Fruit fly (Drosophila melanogaster): ENCODE data around the gene CG34135.

CG34135 gene

dm6 chr3R:8767998-8768397, at the start of gene CG34135, which contains the start of gene CG11768:
CG34135 (minus strand) TSS chr3R:8768191.
CG11768 (minus strand) TSS chr3R:8768200.
- TF ChIP-seq usp (GFP tag; optimal IDR thresholded peaks at IDR 0.05) (no peak), pan (optimal IDR thresholded peaks at IDR 0.05) (no peak), psq (optimal IDR thresholded peaks at IDR 0.05) (no peak)

DNA sequence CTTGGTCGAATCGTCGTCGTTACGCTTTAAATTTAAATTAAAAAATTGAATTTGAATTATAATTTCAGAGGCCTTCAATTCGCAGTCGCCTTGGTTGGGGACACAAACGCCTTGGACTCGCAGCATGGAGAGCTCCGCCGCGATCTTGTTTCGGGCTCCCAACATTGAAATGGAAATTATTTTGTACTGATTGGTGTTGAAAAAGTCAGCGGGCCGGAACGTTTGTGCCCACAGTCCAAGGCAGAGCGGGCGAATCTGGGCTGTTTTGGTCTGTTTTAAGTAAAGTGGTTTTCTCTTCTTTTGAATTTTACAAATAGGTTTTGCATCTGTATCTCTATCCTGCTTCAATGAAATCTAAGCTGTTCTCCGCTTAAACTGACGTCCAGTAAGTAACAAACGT, 47.1 kb upstream of the CG34135 start:
- no peak for TF ChIP-seq usp (GFP tag; optimal IDR thresholded peaks at IDR 0.05)
- TF ChIP-seq EcR (GFP tag; optimal IDR thresholded peaks at IDR 0.05), result no peak
- no peak for TF ChIP-seq psq (optimal IDR thresholded peaks at IDR 0.05)
- TF ChIP-seq Dll (optimal IDR thresholded peaks at IDR 0.05), result no peak
- TF ChIP-seq CG8478 (optimal IDR thresholded peaks at IDR 0.05), result no peak
- no peak for TF ChIP-seq pan (optimal IDR thresholded peaks at IDR 0.05)

dm6 chr3R:8814029-8814647, 46.1 kb upstream of the CG34135 start:
- TF ChIP-seq CG8478 (optimal IDR thresholded peaks at IDR 0.05) (no peak), usp (GFP tag; optimal IDR thresholded peaks at IDR 0.05) (no peak), psq (optimal IDR thresholded peaks at IDR 0.05) (no peak), pan (optimal IDR thresholded peaks at IDR 0.05) (no peak), EcR (GFP tag; optimal IDR thresholded peaks at IDR 0.05) (no peak), Dll (optimal IDR thresholded peaks at IDR 0.05) (no peak)

DNA sequence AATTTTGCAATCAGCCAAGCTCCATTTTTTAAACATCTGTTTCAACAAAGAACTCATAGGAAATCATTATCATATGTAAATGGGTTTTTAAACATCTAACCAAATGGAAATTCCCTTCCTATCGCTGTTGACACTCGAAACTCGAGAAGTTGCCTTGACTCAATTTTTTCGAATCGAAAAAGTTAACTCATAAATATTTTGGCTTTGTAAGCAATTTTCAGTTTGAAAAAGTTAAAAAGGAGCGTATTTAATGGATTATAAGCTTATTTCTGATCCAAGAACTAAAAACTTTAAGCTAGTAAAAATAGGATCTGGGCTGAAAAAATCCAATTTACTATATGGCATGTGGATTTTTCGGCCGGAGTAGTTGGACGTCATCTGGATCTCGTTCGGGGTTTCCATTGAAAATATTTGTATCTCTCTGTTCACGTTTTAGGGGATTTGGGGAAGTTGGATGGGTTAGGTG, 45.2 kb upstream of the CG34135 start, which contains the start of gene CG9837:
TSS of gene CG9837 (minus strand) at position 416 of the 466 bp plus-strand sequence.
- TF ChIP-seq usp (GFP tag; optimal IDR thresholded peaks at IDR 0.05), result no peak
- TF ChIP-seq psq (optimal IDR thresholded peaks at IDR 0.05), result no peak
- no peak for TF ChIP-seq Dll (optimal IDR thresholded peaks at IDR 0.05)
- no peak for TF ChIP-seq EcR (GFP tag; optimal IDR thresholded peaks at IDR 0.05)
- no peak for TF ChIP-seq pan (optimal IDR thresholded peaks at IDR 0.05)
- TF ChIP-seq CG8478 (optimal IDR thresholded peaks at IDR 0.05), result no peak

dm6 chr3R:8812342-8812966, 44.5 kb upstream of the CG34135 start:
- no peak for TF ChIP-seq Dll (optimal IDR thresholded peaks at IDR 0.05)
- TF ChIP-seq psq (optimal IDR thresholded peaks at IDR 0.05), result no peak
- no peak for TF ChIP-seq pan (optimal IDR thresholded peaks at IDR 0.05)
- TF ChIP-seq CG8478 (optimal IDR thresholded peaks at IDR 0.05), result no peak
- TF ChIP-seq usp (GFP tag; optimal IDR thresholded peaks at IDR 0.05), result no peak
- no peak for TF ChIP-seq EcR (GFP tag; optimal IDR thresholded peaks at IDR 0.05)

DNA sequence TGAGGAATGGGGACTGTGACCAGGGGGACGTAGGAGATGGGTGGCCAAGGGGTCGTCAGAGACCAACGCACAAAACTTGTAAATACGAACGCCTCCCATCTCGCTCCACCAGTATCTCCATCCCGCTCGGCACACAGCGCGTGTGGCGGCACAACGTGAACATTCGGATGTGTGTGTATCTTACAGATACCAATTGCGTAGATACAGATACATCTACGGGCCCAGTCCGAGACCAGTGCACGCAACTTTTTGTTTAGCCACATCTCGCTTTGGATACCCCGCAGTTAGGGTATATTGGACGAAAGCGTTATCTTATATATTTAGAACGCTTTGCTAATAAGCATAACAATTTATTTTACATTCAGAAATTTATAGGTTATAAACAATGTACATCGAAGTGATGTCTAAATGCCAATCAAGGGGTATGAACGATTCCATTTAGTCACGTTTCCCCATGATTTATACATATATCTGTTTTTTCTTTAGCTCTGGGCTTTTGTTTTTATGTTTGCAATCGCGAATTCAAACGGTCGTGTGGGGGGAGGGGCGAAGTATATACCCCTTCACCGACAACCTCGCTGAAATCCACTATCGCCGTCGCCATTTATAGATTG, 43.4 kb upstream of the CG34135 start:
- TF ChIP-seq Dll (optimal IDR thresholded peaks at IDR 0.05), result no peak
- peak in 1 of 2 experiments; percentile 21 for TF ChIP-seq EcR (GFP tag; optimal IDR thresholded peaks at IDR 0.05)
- peak; percentile 94 for TF ChIP-seq pan (optimal IDR thresholded peaks at IDR 0.05)

DNA sequence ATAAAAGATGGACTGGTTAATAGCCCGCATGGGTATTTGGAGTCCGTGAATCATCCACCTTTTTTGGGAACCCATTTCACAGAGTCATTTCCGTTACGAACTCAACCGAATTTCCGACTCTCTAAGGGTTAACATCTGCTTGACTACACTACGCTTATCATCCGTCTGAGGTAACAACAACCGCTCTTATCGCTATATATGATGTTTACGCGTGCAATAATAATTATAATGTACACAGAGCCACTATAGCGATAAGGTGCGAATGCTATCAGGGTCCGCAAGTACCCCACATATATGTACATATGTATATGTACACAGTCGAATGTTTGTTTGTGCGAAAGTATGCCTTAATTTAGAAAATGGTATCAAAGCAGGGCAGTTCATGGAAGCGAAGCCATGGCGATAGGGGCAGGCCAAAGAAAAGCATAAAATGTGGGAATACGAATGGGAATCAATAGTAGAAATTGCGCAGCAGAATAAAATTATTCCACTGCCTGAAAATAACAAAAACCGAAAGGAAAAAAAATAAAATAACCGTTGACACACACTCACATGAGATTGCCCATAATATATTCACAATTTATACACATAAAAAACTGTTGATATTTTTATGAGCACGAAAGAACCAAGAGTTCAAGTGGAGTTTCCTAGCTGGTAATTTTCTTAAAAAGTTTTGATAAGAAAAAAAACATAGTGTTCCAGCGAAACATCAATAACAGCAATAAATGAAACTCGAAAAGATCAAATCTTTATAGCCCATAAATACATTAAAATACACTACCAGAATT, 42.6 kb upstream of the CG34135 start:
- TF ChIP-seq psq (optimal IDR thresholded peaks at IDR 0.05), result no peak
- no peak for TF ChIP-seq CG8478 (optimal IDR thresholded peaks at IDR 0.05)
- TF ChIP-seq pan (optimal IDR thresholded peaks at IDR 0.05), result no peak
- TF ChIP-seq Dll (optimal IDR thresholded peaks at IDR 0.05), result no peak
- no peak for TF ChIP-seq EcR (GFP tag; optimal IDR thresholded peaks at IDR 0.05)
- TF ChIP-seq usp (GFP tag; optimal IDR thresholded peaks at IDR 0.05), result no peak

DNA sequence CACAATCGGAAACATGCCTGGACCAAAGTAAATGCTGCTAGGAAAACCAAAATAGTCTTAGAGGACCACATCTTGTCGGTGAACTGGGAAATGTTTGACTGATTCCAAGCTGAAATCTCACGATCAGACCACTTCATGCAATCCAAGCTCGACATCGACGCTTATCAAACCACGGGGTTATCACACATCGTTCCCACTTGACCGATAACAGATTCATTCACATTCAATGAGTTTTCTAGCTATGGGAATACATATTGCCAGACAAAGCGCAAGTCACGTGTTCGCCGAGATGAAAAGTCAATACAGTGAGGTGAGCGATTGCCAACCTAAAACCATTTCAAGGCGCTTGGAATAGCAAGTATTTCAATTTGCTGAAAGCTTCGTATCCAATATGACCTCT, 41.7 kb upstream of the CG34135 start:
- TF ChIP-seq Dll (optimal IDR thresholded peaks at IDR 0.05) (no peak), psq (optimal IDR thresholded peaks at IDR 0.05) (no peak), usp (GFP tag; optimal IDR thresholded peaks at IDR 0.05) (no peak), EcR (GFP tag; optimal IDR thresholded peaks at IDR 0.05) (no peak), pan (optimal IDR thresholded peaks at IDR 0.05) (no peak), CG8478 (optimal IDR thresholded peaks at IDR 0.05) (no peak)

- no peak for TF ChIP-seq Dll (optimal IDR thresholded peaks at IDR 0.05)
- TF ChIP-seq CG8478 (optimal IDR thresholded peaks at IDR 0.05), result no peak
- TF ChIP-seq pan (optimal IDR thresholded peaks at IDR 0.05), result no peak
- no peak for TF ChIP-seq psq (optimal IDR thresholded peaks at IDR 0.05)
- no peak for TF ChIP-seq EcR (GFP tag; optimal IDR thresholded peaks at IDR 0.05)
- TF ChIP-seq usp (GFP tag; optimal IDR thresholded peaks at IDR 0.05), result no peak
Observed at dm6 chr3R:8808518-8808921, 40.5 kb upstream of the CG34135 start.

DNA sequence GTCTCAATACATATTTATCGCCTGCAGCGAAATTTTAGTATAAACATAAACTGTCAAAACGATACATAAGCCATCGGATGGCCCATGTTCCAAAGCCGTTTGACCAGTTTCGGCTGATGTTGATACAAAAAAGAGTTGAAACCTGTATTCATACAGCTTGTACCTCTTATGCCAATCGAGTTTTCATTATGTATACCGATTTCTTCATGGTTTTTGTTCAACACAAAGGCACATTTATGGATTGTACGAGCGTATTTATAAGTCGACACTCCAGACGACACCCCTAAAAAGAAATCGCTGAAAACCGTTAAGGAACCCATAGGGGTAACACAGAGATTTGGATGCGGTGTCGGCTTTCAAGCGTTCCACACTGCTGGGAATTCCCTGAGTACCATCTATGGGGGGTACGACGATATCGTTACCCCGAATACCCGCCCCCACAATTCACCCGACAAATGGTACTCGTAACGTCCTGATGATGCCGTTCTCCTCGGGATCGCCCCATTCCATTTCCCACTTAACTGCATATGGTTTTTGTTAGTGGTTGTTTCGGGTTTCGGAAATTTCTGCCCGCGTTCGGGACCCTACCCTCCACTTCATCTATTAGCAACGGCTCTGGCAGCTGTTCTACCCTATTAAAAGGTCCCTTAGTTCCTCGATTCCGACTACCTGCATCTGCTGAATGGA, 40.0 kb upstream of the CG34135 start:
- no peak for TF ChIP-seq pan (optimal IDR thresholded peaks at IDR 0.05)
- no peak for TF ChIP-seq psq (optimal IDR thresholded peaks at IDR 0.05)
- no peak for TF ChIP-seq CG8478 (optimal IDR thresholded peaks at IDR 0.05)
- TF ChIP-seq Dll (optimal IDR thresholded peaks at IDR 0.05), result no peak
- no peak for TF ChIP-seq usp (GFP tag; optimal IDR thresholded peaks at IDR 0.05)
- no peak for TF ChIP-seq EcR (GFP tag; optimal IDR thresholded peaks at IDR 0.05)

DNA sequence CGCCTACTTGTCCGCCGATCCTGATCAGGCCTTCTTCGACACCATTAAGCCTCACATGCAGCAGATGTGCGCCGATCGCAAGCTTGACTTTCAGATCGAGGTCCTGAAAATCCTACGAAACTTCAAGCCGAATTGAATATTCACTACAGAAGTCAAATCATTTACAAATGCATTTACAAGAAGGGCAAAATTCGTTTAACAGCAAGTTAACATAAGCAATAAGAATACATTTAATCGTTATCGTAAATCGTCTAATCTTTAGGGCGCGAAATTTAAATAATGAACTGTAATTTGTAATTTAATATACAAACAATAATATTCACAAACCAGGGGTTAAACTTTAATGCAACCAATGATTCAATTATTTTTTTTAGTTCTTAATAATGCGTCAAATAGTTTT, 39.1 kb upstream of the CG34135 start:
- TF ChIP-seq EcR (GFP tag; optimal IDR thresholded peaks at IDR 0.05) (no peak), CG8478 (optimal IDR thresholded peaks at IDR 0.05) (no peak), pan (optimal IDR thresholded peaks at IDR 0.05) (no peak), Dll (optimal IDR thresholded peaks at IDR 0.05) (no peak), usp (GFP tag; optimal IDR thresholded peaks at IDR 0.05) (no peak), psq (optimal IDR thresholded peaks at IDR 0.05) (no peak)

Data from whole organism.